Comparison of ENCODE assay signal across 2 fruit fly cellular contexts in the genomic region with DNA sequence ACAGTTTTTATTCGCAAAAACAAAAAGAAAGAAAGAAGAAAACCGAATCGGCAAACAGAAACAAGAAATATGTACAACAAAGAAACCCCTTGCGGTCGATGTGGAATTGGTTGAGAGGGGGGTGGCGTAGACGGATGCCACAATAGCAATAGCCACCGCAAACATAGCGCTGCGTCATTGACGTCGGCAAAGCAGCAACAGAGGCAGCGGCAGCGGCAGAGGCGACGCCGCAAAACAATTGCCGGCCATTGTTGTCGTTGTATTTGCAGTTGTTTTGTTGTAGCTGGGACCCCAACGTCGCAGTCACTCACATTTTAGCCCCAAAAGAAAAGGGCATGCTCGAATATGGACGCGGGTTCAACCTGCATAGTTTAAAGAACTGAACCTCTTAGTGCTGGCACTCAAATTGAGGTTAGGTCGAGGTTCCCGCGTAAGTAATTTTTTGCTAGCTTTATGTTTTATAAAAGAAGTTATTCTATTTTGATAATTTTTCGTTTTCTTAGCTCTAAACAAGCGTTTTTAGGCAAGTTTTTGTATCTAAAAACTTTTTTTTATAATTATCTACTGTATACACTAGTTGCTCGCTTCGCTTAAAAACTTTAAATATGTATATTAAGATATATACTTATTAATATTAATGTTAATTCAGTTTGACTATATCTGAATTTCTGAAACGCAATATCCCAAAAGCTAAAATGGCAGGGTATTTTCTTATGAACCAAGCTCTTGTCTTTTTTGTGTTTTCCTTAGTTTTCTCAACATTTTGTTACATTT.
TF ChIP-seq lines count a peak whose summit lies in the region.

No protein-coding gene starts in this region.

TF ChIP-seq in whole organism, embryonic, 481 proteins besides CTCF, POLR2A, EP300 and RAD21 (continued from another document and continues in another):
- TF ChIP-seq CG13287 (GFP tag; IDR thresholded peaks at IDR 0.05; lab: Robert Waterston, UW; ENCODE audit: partially characterized antibody) (no peak), ranshi (GFP tag; IDR thresholded peaks at IDR 0.05; lab: Robert Waterston, UW) (peak; percentile 57; the same call in 1 of the 2 replicates), CG18011 (GFP tag; optimal IDR thresholded peaks at IDR 0.05; lab: Kevin White, UChicago) (peak; percentile 24), CG2129 (GFP tag; IDR thresholded peaks at IDR 0.05; lab: Robert Waterston, UW; ENCODE audit: partially characterized antibody) (no peak), Nf-YB (GFP tag; optimal IDR thresholded peaks at IDR 0.05; lab: Kevin White, UChicago) (peak; percentile 66), sr (GFP tag; IDR thresholded peaks at IDR 0.05; lab: Robert Waterston, UW) (no peak; the same call in 2 of the 3 replicates), z (GFP tag; IDR thresholded peaks at IDR 0.05; lab: Robert Waterston, UW) (no peak), Oaz (GFP tag; IDR thresholded peaks at IDR 0.05; lab: Robert Waterston, UW) (peak; percentile 43; the same call in 1 of the 2 replicates), Ssrp (tag; optimal IDR thresholded peaks at IDR 0.05; lab: Kevin White, UChicago) (peak; percentile 70), tin (GFP tag; optimal IDR thresholded peaks at IDR 0.05; lab: Kevin White, UChicago) (peak; percentile 45), Poxn (GFP tag; IDR thresholded peaks at IDR 0.05; lab: Robert Waterston, UW) (peak; percentile 59), cwo (GFP tag; optimal IDR thresholded peaks at IDR 0.05; lab: Kevin White, UChicago) (peak; percentile 33), CG12219 (GFP tag; optimal IDR thresholded peaks at IDR 0.05; lab: Kevin White, UChicago) (no peak), CG10267 (tag; optimal IDR thresholded peaks at IDR 0.05; lab: Kevin White, UChicago) (peak; percentile 41), vfl (GFP tag; optimal IDR thresholded peaks at IDR 0.05; lab: Kevin White, UChicago) (peak; percentile 49), CG15696 (tag; optimal IDR thresholded peaks at IDR 0.05; lab: Kevin White, UChicago) (no peak), fru (optimal IDR thresholded peaks at IDR 0.05; lab: Kevin White, UChicago) (no peak), ara (GFP tag; IDR thresholded peaks at IDR 0.05; lab: Robert Waterston, UW) (no peak), CG6813 (GFP tag; optimal IDR thresholded peaks at IDR 0.05; lab: Kevin White, UChicago) (peak; percentile 33), sens (GFP tag; lab: Kevin White, UChicago) (peak; percentile 63), CG10654 (GFP tag; optimal IDR thresholded peaks at IDR 0.05; lab: Kevin White, UChicago) (peak; percentile 46), her (GFP tag; optimal IDR thresholded peaks at IDR 0.05; lab: Kevin White, UChicago) (peak; percentile 27), Lim3 (GFP tag; IDR thresholded peaks at IDR 0.05; lab: Robert Waterston, UW) (no peak), Fer3 (tag; optimal IDR thresholded peaks at IDR 0.05; lab: Kevin White, UChicago) (peak; percentile 60), bcd (GFP tag; optimal IDR thresholded peaks at IDR 0.05; lab: Kevin White, UChicago) (peak; percentile 84), Side (GFP tag; optimal IDR thresholded peaks at IDR 0.05; lab: Kevin White, UChicago) (no peak), Dbx (GFP tag; IDR thresholded peaks at IDR 0.05; lab: Robert Waterston, UW) (peak; percentile 85), Stat92E (GFP tag; optimal IDR thresholded peaks at IDR 0.05; lab: Kevin White, UChicago) (no peak), MTF-1 (GFP tag; optimal IDR thresholded peaks at IDR 0.05; lab: Kevin White, UChicago; ENCODE audit: borderline replicate concordance) (no peak), E2f1 (GFP tag; IDR thresholded peaks at IDR 0.05; lab: Robert Waterston, UW) (peak; percentile 64), CG3065 (GFP tag; optimal IDR thresholded peaks at IDR 0.05; lab: Kevin White, UChicago) (peak; percentile 25), CG10565 (GFP tag; optimal IDR thresholded peaks at IDR 0.05; lab: Kevin White, UChicago) (no peak), seq (GFP tag; IDR thresholded peaks at IDR 0.05; lab: Robert Waterston, UW) (peak; percentile 70), CG16863 (GFP tag; optimal IDR thresholded peaks at IDR 0.05; lab: Kevin White, UChicago) (peak; percentile 18), salm (tag; optimal IDR thresholded peaks at IDR 0.05; lab: Kevin White, UChicago) (no peak), dati (GFP tag; IDR thresholded peaks at IDR 0.05; lab: Robert Waterston, UW) (no peak), unpg (GFP tag; optimal IDR thresholded peaks at IDR 0.05; lab: Kevin White, UChicago) (peak; percentile 59), crol (GFP tag; IDR thresholded peaks at IDR 0.05; lab: Robert Waterston, UW) (peak; percentile 89), vnd (GFP tag; IDR thresholded peaks at IDR 0.05; lab: Robert Waterston, UW; ENCODE audit: partially characterized antibody) (no peak), en (GFP tag; optimal IDR thresholded peaks at IDR 0.05; lab: Kevin White, UChicago) (no peak), gce (GFP tag; IDR thresholded peaks at IDR 0.05; lab: Robert Waterston, UW) (no peak; the same call in 2 of the 3 replicates), CG12071 (GFP tag; optimal IDR thresholded peaks at IDR 0.05; lab: Kevin White, UChicago) (no peak), yki (optimal IDR thresholded peaks at IDR 0.05; lab: Kevin White, UChicago) (no peak), CG9215 (GFP tag; IDR thresholded peaks at IDR 0.05; lab: Robert Waterston, UW) (peak; percentile 85), CG1233 (GFP tag; optimal IDR thresholded peaks at IDR 0.05; lab: Kevin White, UChicago) (peak; percentile 73), CG32767 (GFP tag; IDR thresholded peaks at IDR 0.05; lab: Robert Waterston, UW) (peak; percentile 58; the same call in 1 of the 2 replicates), HmgZ (tag; optimal IDR thresholded peaks at IDR 0.05; lab: Kevin White, UChicago) (no peak), Hmx (GFP tag; optimal IDR thresholded peaks at IDR 0.05; lab: Kevin White, UChicago) (peak; percentile 17), pzg (GFP tag; optimal IDR thresholded peaks at IDR 0.05; lab: Kevin White, UChicago) (no peak), CG12744 (GFP tag; optimal IDR thresholded peaks at IDR 0.05; lab: Kevin White, UChicago) (no peak), Opbp (GFP tag; IDR thresholded peaks at IDR 0.05; lab: Robert Waterston, UW; ENCODE audit: partially characterized antibody) (no peak), Ets97D (GFP tag; optimal IDR thresholded peaks at IDR 0.05; lab: Kevin White, UChicago) (no peak), bsh (GFP tag; optimal IDR thresholded peaks at IDR 0.05; lab: Kevin White, UChicago) (peak; percentile 44 to 55), kay (GFP tag; optimal IDR thresholded peaks at IDR 0.05; lab: Kevin White, UChicago) (no peak), az2 (GFP tag; optimal IDR thresholded peaks at IDR 0.05; lab: Kevin White, UChicago) (peak; percentile 57), pfk (GFP tag; optimal IDR thresholded peaks at IDR 0.05; lab: Kevin White, UChicago) (no peak), CG31224 (GFP tag; IDR thresholded peaks at IDR 0.05; lab: Robert Waterston, UW) (peak; percentile 80), schlank (tag; optimal IDR thresholded peaks at IDR 0.05; lab: Kevin White, UChicago) (no peak), H15 (GFP tag; IDR thresholded peaks at IDR 0.05; lab: Robert Waterston, UW) (peak; percentile 58; the same call in 1 of the 3 replicates), zf30C (GFP tag; optimal IDR thresholded peaks at IDR 0.05; lab: Kevin White, UChicago) (no peak), fd3F (GFP tag; optimal IDR thresholded peaks at IDR 0.05; lab: Kevin White, UChicago) (peak; percentile 77)

TF ChIP-seq in whole organism, prepupa, 60 proteins besides CTCF, POLR2A, EP300 and RAD21 (continued from another document):
- TF ChIP-seq Ets21C (GFP tag; optimal IDR thresholded peaks at IDR 0.05; lab: Kevin White, UChicago) (peak; percentile 74), acj6 (GFP tag; optimal IDR thresholded peaks at IDR 0.05; lab: Kevin White, UChicago) (peak; percentile 92), CG16779 (tag; optimal IDR thresholded peaks at IDR 0.05; lab: Kevin White, UChicago) (peak; percentile 68), pdm3 (GFP tag; optimal IDR thresholded peaks at IDR 0.05; lab: Kevin White, UChicago) (peak; percentile 86), CG32006 (GFP tag; optimal IDR thresholded peaks at IDR 0.05; lab: Kevin White, UChicago) (peak; percentile 96), net (GFP tag; optimal IDR thresholded peaks at IDR 0.05; lab: Kevin White, UChicago) (peak; percentile 47), CG7368 (GFP tag; optimal IDR thresholded peaks at IDR 0.05; lab: Kevin White, UChicago) (peak; percentile 10), topi (GFP tag; optimal IDR thresholded peaks at IDR 0.05; lab: Kevin White, UChicago) (peak; percentile 82), Eip93F (GFP tag; optimal IDR thresholded peaks at IDR 0.05; lab: Kevin White, UChicago) (peak; percentile 27), CG6163 (GFP tag; IDR thresholded peaks at IDR 0.05; lab: Robert Waterston, UW) (peak; percentile 41; the same call in 2 of the 3 replicates), Sox102F (GFP tag; optimal IDR thresholded peaks at IDR 0.05; lab: Kevin White, UChicago) (peak; percentile 75), CG15336 (GFP tag; IDR thresholded peaks at IDR 0.05; lab: Robert Waterston, UW) (peak; percentile 79), OdsH (GFP tag; optimal IDR thresholded peaks at IDR 0.05; lab: Kevin White, UChicago) (peak; percentile 92), eg (GFP tag; IDR thresholded peaks at IDR 0.05; lab: Robert Waterston, UW) (peak; percentile 79)
